Fruit fly (Drosophila melanogaster): ENCODE results near the gene CG1571.

CG1571 gene

DNA sequence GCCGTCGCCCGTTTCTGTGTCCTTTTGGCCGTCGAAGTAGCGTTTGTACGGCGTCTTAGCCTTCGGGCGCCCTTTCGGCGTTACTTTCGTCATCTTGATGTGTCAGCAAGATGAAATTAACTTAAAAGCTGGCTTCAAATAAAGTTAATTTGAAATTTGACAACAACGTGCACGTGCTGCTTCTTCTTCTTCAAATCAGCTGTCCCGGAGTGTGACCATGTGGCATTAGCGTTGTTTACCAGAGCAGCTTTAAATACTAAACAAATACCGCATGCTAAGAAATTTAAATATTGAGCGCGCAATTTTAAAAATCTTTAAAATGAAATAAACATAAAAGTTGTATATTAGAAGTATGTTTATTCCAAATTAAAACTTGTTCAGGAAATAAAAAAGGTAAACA, 45.3 kb downstream of the CG1571 start, which contains the start of gene CG2260 (continued):
- TF ChIP-seq Adf1 (GFP tag; IDR thresholded peaks at IDR 0.05) (no peak), CG10979 (tag; optimal IDR thresholded peaks at IDR 0.05) (no peak), pita (GFP tag; optimal IDR thresholded peaks at IDR 0.05) (no peak), Hey (tag; optimal IDR thresholded peaks at IDR 0.05) (no peak), CG6683 (GFP tag; optimal IDR thresholded peaks at IDR 0.05) (no peak), Mrtf (GFP tag; IDR thresholded peaks at IDR 0.05) (no peak), CG18764 (GFP tag; optimal IDR thresholded peaks at IDR 0.05) (no peak), nmo (GFP tag; optimal IDR thresholded peaks at IDR 0.05) (no peak), Myb (GFP tag; optimal IDR thresholded peaks at IDR 0.05) (peak; percentile 19), grau (tag; optimal IDR thresholded peaks at IDR 0.05) (no peak), CG2199 (GFP tag; IDR thresholded peaks at IDR 0.05) (no peak), CG14710 (tag; optimal IDR thresholded peaks at IDR 0.05) (peak; percentile 18), CG12104 (GFP tag; optimal IDR thresholded peaks at IDR 0.05) (no peak), ewg (GFP tag; optimal IDR thresholded peaks at IDR 0.05) (no peak), D19A (tag; optimal IDR thresholded peaks at IDR 0.05) (no peak), CG4707 (GFP tag; optimal IDR thresholded peaks at IDR 0.05) (no peak), exex (tag; optimal IDR thresholded peaks at IDR 0.05) (no peak), vvl (GFP tag; IDR thresholded peaks at IDR 0.05) (peak; percentile 85), ssp (GFP tag; IDR thresholded peaks at IDR 0.05) (no peak), CG11723 (GFP tag; optimal IDR thresholded peaks at IDR 0.05) (no peak), CG9797 (GFP tag; optimal IDR thresholded peaks at IDR 0.05) (peak; percentile 74), btn (GFP tag; optimal IDR thresholded peaks at IDR 0.05) (no peak), Max (GFP tag; optimal IDR thresholded peaks at IDR 0.05) (peak; percentile 57), CG10959 (GFP tag; IDR thresholded peaks at IDR 0.05) (no peak), CG7372 (GFP tag; IDR thresholded peaks at IDR 0.05) (no peak), Med (GFP tag) (peak; percentile 41), NC2α (GFP tag; optimal IDR thresholded peaks at IDR 0.05) (no peak), crp (GFP tag; optimal IDR thresholded peaks at IDR 0.05) (peak; percentile 41 to 91), wdn (GFP tag; IDR thresholded peaks at IDR 0.05) (no peak), CG31224 (GFP tag; IDR thresholded peaks at IDR 0.05) (no peak), B-H1 (GFP tag; IDR thresholded peaks at IDR 0.05) (no peak), CG11456 (GFP tag; IDR thresholded peaks at IDR 0.05) (no peak), Dp (GFP tag; optimal IDR thresholded peaks at IDR 0.05) (peak; percentile 92), her (GFP tag; optimal IDR thresholded peaks at IDR 0.05) (no peak), NC2β (GFP tag; optimal IDR thresholded peaks at IDR 0.05) (no peak), CG18476 (GFP tag; optimal IDR thresholded peaks at IDR 0.05) (no peak), slbo (GFP tag; IDR thresholded peaks at IDR 0.05) (no peak), CG32767 (GFP tag; IDR thresholded peaks at IDR 0.05) (no peak), peb (GFP tag; IDR thresholded peaks at IDR 0.05) (no peak), Eip74EF (GFP tag; optimal IDR thresholded peaks at IDR 0.05) (no peak), NFAT (GFP tag; IDR thresholded peaks at IDR 0.05) (no peak), zf30C (GFP tag; optimal IDR thresholded peaks at IDR 0.05) (no peak), mld (GFP tag; IDR thresholded peaks at IDR 0.05; ENCODE audit: partially characterized antibody) (no peak), CG10321 (GFP tag; IDR thresholded peaks at IDR 0.05) (no peak), pzg (GFP tag; optimal IDR thresholded peaks at IDR 0.05) (peak; percentile 70), CG12071 (GFP tag; optimal IDR thresholded peaks at IDR 0.05) (no peak), CG11247 (GFP tag; IDR thresholded peaks at IDR 0.05) (no peak), CG17912 (GFP tag; optimal IDR thresholded peaks at IDR 0.05) (no peak), CG17328 (GFP tag; IDR thresholded peaks at IDR 0.05) (no peak), CG6813 (GFP tag; optimal IDR thresholded peaks at IDR 0.05) (no peak), CG6654 (GFP tag; optimal IDR thresholded peaks at IDR 0.05) (no peak), Atf6 (GFP tag; IDR thresholded peaks at IDR 0.05) (no peak)
